Worm (Caenorhabditis elegans) whole organism, midembryonic: ENCODE results near the gene ttr-7.

Experiments
- T22C8.4 ChIP-seq: fragments of 200-800 bp; sonication (Bioruptor generic); IDR thresholded peaks from 2 replicates; pipeline ENCODE4 v1.3.6; 2022; ENCODE audit warnings: missing genetic modification characterization, missing compliant biosample characterization
- cog-1 ChIP-seq: sonication (generic microtip); optimal IDR thresholded peaks from 2 replicates; lab custom pipeline; 2016; ENCODE audit warnings: missing genetic modification characterization, missing compliant biosample characterization
- flt-1 ChIP-seq: fragments of 200-800 bp; sonication (Bioruptor generic); IDR thresholded peaks from 2 replicates; pipeline ENCODE4 v1.3.6; 2022; ENCODE audit warnings: missing genetic modification characterization, missing compliant biosample characterization
- klf-2 ChIP-seq: fragments of 200-800 bp; sonication (Bioruptor generic); conservative IDR thresholded peaks from 2 replicates; pipeline ENCODE4 v1.3.6; 2022; ENCODE audit warnings: missing genetic modification reagents, missing genetic modification characterization, missing compliant biosample characterization
- med-1 ChIP-seq: sonication (generic microtip); optimal IDR thresholded peaks from 2 replicates; lab custom pipeline; 2017; ENCODE audit warnings: missing genetic modification characterization, mild to moderate bottlenecking, missing compliant biosample characterization, antibody characterized with exemption, missing genetic modification reagents; ENCODE audit not compliant: insufficient read depth
- ref-1 ChIP-seq: fragments of 200-800 bp; sonication (Bioruptor generic); conservative IDR thresholded peaks from 2 replicates; pipeline ENCODE4 v1.3.6; 2022; ENCODE audit warnings: missing genetic modification reagents, missing genetic modification characterization, missing compliant biosample characterization
- tab-1 ChIP-seq: fragments of 200-800 bp; sonication (Bioruptor generic); IDR thresholded peaks from 2 replicates; pipeline ENCODE4 v1.3.6; 2022; ENCODE audit warnings: missing genetic modification characterization, missing compliant biosample characterization
- ztf-23 ChIP-seq: fragments of 200-800 bp; sonication (Bioruptor generic); IDR thresholded peaks from 2 replicates; pipeline ENCODE4 v1.3.6; 2022; ENCODE audit warnings: missing genetic modification reagents, missing genetic modification characterization, missing compliant biosample characterization
- ztf-29 ChIP-seq: fragments of 200-800 bp; sonication (Bioruptor generic); IDR thresholded peaks from 2 replicates; pipeline ENCODE4 v1.3.6; 2022; ENCODE audit warnings: missing genetic modification reagents, missing genetic modification characterization, missing compliant biosample characterization

The ttr-7 gene

ce11 chrIII:623754-624153 is 17.9 kb downstream of the ttr-7 start:
- TF ChIP-seq tab-1 (GFP tag; lab: Robert Waterston, UW), result no peak
- TF ChIP-seq cog-1 (tag; lab: Kevin White, UChicago), result peak; percentile 91
- TF ChIP-seq flt-1 (GFP tag; lab: Robert Waterston, UW), result peak; percentile 65; the same call in 1 of the 2 replicates
- no peak for TF ChIP-seq T22C8.4 (GFP tag; lab: Robert Waterston, UW)
- peak; percentile 45; the same call in 1 of the 2 replicates for TF ChIP-seq ztf-23 (GFP tag; lab: Robert Waterston, UW)
- no peak for TF ChIP-seq ref-1
- TF ChIP-seq ztf-29 (GFP tag; lab: Robert Waterston, UW), result no peak

DNA sequence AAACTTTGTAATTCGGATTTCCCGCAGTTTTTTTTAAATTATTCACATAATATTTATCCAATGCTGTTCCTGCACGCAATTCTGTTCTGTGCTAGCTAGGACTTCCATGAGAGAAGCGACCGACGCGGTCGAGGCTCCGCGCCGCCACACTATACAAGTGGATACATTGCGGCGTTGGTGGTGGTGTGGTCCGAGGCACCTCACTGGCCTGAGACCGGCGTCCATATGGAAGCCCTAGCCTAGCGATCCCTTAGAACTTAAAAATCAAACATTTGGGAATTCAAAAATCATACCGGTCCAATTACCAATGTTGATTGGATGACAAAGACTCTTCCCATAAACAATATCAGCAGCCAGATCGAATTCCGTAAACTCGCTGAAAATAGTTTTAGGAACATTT is 20.3 kb downstream of the ttr-7 start:
- TF ChIP-seq flt-1 (GFP tag; lab: Robert Waterston, UW) (no peak), T22C8.4 (GFP tag; lab: Robert Waterston, UW) (no peak), klf-2 (GFP tag; lab: Robert Waterston, UW) (no peak), tab-1 (GFP tag; lab: Robert Waterston, UW) (no peak), ref-1 (no peak), med-1 (no peak), ztf-23 (GFP tag; lab: Robert Waterston, UW) (no peak), cog-1 (tag; lab: Kevin White, UChicago) (no peak), ztf-29 (GFP tag; lab: Robert Waterston, UW) (no peak)

DNA sequence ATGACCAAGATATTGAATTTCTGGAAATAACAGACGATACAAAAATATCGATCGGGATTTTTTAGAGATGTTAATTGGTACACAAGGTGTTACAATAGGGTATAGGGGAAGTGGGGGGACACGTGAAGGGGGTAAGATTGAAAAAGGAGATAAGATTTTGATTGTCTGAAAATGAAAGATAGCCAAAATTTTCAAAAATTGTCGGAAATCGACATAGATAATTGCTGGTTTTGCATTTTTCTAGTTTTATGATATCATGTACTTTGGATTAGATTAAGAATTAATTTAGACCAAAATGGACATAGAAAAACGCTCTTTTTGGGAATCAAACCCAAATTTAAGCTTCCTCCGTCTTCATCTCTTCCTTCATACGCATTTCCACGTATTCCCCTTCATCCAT is 22.0 kb downstream of the ttr-7 start, which contains the start of gene T19C3.5:
Gene T19C3.5, minus strand, starts transcription at position 101 of the 400 bp plus-strand sequence.
- TF ChIP-seq flt-1 (GFP tag; lab: Robert Waterston, UW) (no peak), T22C8.4 (GFP tag; lab: Robert Waterston, UW) (no peak), klf-2 (GFP tag; lab: Robert Waterston, UW) (no peak), med-1 (no peak), ref-1 (no peak), ztf-29 (GFP tag; lab: Robert Waterston, UW) (no peak), cog-1 (tag; lab: Kevin White, UChicago) (no peak), tab-1 (GFP tag; lab: Robert Waterston, UW) (no peak), ztf-23 (GFP tag; lab: Robert Waterston, UW) (no peak)

- TF ChIP-seq klf-2 (GFP tag; lab: Robert Waterston, UW), result peak; percentile 51; the same call in 1 of the 2 replicates
- 0 out of 2 replicates have a peak, but pooled peaks have one; percentile 16 for TF ChIP-seq ref-1
- peak; percentile 73 for TF ChIP-seq flt-1 (GFP tag; lab: Robert Waterston, UW)
- peak; percentile 54; the same call in 1 of the 2 replicates for TF ChIP-seq ztf-23 (GFP tag; lab: Robert Waterston, UW)
- peak; percentile 10; the same call in 1 of the 2 replicates for TF ChIP-seq tab-1 (GFP tag; lab: Robert Waterston, UW)
Measured at ce11 chrIII:628942-629341, 23.1 kb downstream of the ttr-7 start.

DNA sequence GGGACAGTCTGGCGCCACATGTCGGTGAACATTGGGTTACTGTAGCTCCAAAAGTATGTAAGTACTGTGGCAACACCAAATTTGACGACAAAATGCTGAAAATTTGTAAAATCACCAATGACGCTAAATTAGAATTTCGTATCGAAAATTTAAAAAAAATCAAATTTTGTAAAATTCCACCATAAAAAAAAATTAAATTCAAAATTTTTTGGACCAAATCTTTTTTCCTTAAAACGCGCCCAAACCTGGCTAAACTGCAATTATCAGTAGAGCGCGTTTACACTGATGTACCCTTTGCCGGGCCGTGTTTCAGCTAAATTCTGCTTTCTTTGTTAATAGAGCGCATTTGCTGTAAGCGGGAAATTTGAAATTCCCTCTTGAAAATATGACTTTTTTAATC is 25.6 kb downstream of the ttr-7 start, which contains the start of gene T19C3.6:
Gene T19C3.6, minus strand, starts transcription at position 101 of the 400 bp plus-strand sequence.
- TF ChIP-seq T22C8.4 (GFP tag; lab: Robert Waterston, UW) (no peak), med-1 (no peak), ztf-23 (GFP tag; lab: Robert Waterston, UW) (no peak), flt-1 (GFP tag; lab: Robert Waterston, UW) (no peak), tab-1 (GFP tag; lab: Robert Waterston, UW) (no peak), ztf-29 (GFP tag; lab: Robert Waterston, UW) (no peak), ref-1 (no peak), klf-2 (GFP tag; lab: Robert Waterston, UW) (no peak), cog-1 (tag; lab: Kevin White, UChicago) (no peak)

ce11 chrIII:634618-635017 is 28.8 kb downstream of the ttr-7 start, which contains the start of gene fem-2:
Gene fem-2 (minus strand): TSS chrIII:634626.
- TF ChIP-seq T22C8.4 (GFP tag; lab: Robert Waterston, UW) (no peak), tab-1 (GFP tag; lab: Robert Waterston, UW) (no peak), klf-2 (GFP tag; lab: Robert Waterston, UW) (no peak)

DNA sequence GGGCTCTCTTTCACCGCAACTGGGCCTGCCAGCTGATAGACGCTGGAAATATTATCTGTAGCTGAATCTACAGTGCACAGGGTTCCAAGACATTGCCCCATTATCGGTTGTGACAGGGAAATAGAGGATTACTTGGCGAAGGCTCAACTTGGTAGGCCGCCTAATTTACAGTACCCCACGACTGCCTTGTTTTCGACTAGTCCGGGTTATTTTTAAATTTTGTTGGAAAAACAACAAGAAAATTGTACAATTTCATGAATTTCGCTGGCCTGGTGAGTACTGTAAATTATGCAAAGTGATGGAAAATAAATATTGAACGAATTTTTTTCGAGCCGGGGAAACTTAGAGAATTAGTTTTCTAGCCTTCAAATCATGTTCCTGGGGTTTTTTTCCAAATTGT is 30.3 kb downstream of the ttr-7 start, which contains the start of gene T19C3.7:
Gene T19C3.7, minus strand, starts transcription at position 101 of the 400 bp plus-strand sequence.
- TF ChIP-seq ztf-23 (GFP tag; lab: Robert Waterston, UW), result no peak
- no peak for TF ChIP-seq ztf-29 (GFP tag; lab: Robert Waterston, UW)
- TF ChIP-seq flt-1 (GFP tag; lab: Robert Waterston, UW), result no peak
- TF ChIP-seq med-1, result no peak
- no peak for TF ChIP-seq tab-1 (GFP tag; lab: Robert Waterston, UW)
- TF ChIP-seq klf-2 (GFP tag; lab: Robert Waterston, UW), result no peak
- no peak for TF ChIP-seq ref-1
- no peak for TF ChIP-seq cog-1 (tag; lab: Kevin White, UChicago)
- TF ChIP-seq T22C8.4 (GFP tag; lab: Robert Waterston, UW), result no peak

DNA sequence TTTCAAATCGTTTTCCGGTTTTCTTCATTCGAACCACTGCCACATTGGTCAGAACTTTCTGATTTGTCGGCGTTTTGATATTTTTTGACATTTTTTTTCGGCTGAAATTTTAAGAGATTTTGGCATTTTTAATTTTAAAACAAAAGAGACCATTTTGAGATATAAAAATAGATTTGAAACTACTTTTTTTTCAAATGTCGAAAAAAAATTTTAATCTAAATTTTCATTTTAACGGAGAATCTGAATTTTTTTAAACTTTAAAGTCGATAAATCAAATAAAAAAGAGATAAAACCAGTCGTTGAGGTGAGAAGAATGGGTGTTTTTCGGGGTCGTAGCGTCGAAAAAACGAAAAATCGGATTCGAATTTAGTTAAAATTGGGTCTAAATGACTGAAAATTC is 32.5 kb downstream of the ttr-7 start, which contains the start of gene sbds-1:
Gene sbds-1, minus strand, starts transcription at position 101 of the 400 bp plus-strand sequence.
- no peak for TF ChIP-seq ref-1
- no peak for TF ChIP-seq med-1
- no peak for TF ChIP-seq flt-1 (GFP tag; lab: Robert Waterston, UW)
- TF ChIP-seq klf-2 (GFP tag; lab: Robert Waterston, UW), result no peak
- TF ChIP-seq cog-1 (tag; lab: Kevin White, UChicago), result no peak
- TF ChIP-seq T22C8.4 (GFP tag; lab: Robert Waterston, UW), result no peak
- no peak for TF ChIP-seq ztf-29 (GFP tag; lab: Robert Waterston, UW)
- TF ChIP-seq ztf-23 (GFP tag; lab: Robert Waterston, UW), result no peak
- TF ChIP-seq tab-1 (GFP tag; lab: Robert Waterston, UW), result no peak

ce11 chrIII:640198-640803 is 34.5 kb downstream of the ttr-7 start, which contains the start of the genes tag-266 and tag-267:
Gene tag-266 (minus strand): TSS chrIII:640226.
Gene tag-267 (plus strand): TSS chrIII:640790.
- TF ChIP-seq med-1 (no peak), tab-1 (GFP tag; lab: Robert Waterston, UW) (no peak), cog-1 (tag; lab: Kevin White, UChicago) (peak; percentile 94), flt-1 (GFP tag; lab: Robert Waterston, UW) (peak; percentile 81; the same call in 1 of the 2 replicates), T22C8.4 (GFP tag; lab: Robert Waterston, UW) (peak; percentile 57; the same call in 1 of the 2 replicates), klf-2 (GFP tag; lab: Robert Waterston, UW) (peak; percentile 74), ztf-29 (GFP tag; lab: Robert Waterston, UW) (no peak), ref-1 (no peak), ztf-23 (GFP tag; lab: Robert Waterston, UW) (peak; percentile 81)
